Worm (Caenorhabditis elegans) whole organism, L3 larva: Measurements from ENCODE around the gene rab-35.

Experiments used
- ceh-82 ChIP-seq: fragments of 150-350 bp; optimal IDR thresholded peaks from 2 replicates; lab custom pipeline; 2014; ENCODE audit warnings: missing biosample characterization, missing genetic modification characterization
- elt-1 ChIP-seq: fragments of 150-350 bp; optimal IDR thresholded peaks from 2 replicates; lab custom pipeline; 2014; ENCODE audit warnings: missing biosample characterization, missing genetic modification characterization
- fkh-10 ChIP-seq: sonication (generic microtip); optimal IDR thresholded peaks from 2 replicates; lab custom pipeline; 2017; ENCODE audit warnings: missing biosample characterization, missing genetic modification reagents, missing genetic modification characterization
- nhr-11 ChIP-seq: fragments of 150-350 bp; optimal IDR thresholded peaks from 2 replicates; lab custom pipeline; 2014; ENCODE audit warnings: missing biosample characterization, missing genetic modification characterization
- nhr-77 ChIP-seq: fragments of 150-350 bp; optimal IDR thresholded peaks from 2 replicates; lab custom pipeline; 2014; ENCODE audit warnings: missing biosample characterization, missing genetic modification characterization

DNA sequence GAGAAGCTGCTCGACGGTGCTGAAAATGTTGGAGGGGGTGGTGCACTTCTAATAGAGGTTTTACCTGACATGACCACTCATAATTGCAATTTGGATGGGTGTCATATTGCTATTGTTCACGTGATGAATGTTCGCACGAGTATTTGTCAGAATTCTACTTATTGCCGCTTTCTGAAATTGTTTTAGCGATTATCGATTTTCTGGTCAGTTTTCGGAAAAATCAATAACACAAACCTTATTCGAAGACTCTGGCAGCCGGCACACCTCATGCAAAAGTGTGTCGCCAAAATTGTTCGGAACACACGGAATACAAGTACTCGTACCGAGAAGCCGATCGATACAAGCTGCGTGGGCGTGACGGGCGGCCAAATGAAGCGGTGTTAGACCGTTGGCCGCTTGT lies 23.1 kb downstream of the rab-35 start:
- TF ChIP-seq elt-1 (tag; lab: Kevin White, UChicago) (no peak), fkh-10 (GFP tag; lab: Kevin White, UChicago) (no peak), nhr-11 (no peak), ceh-82 (tag; lab: Kevin White, UChicago) (no peak), nhr-77 (tag; lab: Kevin White, UChicago) (no peak)
